Fruit fly (Drosophila melanogaster) whole organism, embryonic: ENCODE measurements around the gene CG15625.

Experiments used
- CG10431 ChIP-seq: fragments of 200-800 bp; sonication (Bioruptor generic); optimal IDR thresholded peaks from 3 replicates; lab custom pipeline; 2018; ENCODE audit warnings: missing biosample characterization, mild to moderate bottlenecking, missing genetic modification characterization
- CG10565 ChIP-seq: fragments of 200-800 bp; sonication (Bioruptor generic); optimal IDR thresholded peaks from 3 replicates; lab custom pipeline; 2016; ENCODE audit warnings: missing biosample characterization, mild to moderate bottlenecking, missing genetic modification characterization
- CG11723 ChIP-seq: fragments of 200-800 bp; sonication (Bioruptor generic); optimal IDR thresholded peaks from 2 replicates; lab custom pipeline; 2017; ENCODE audit warnings: missing biosample characterization, mild to moderate bottlenecking, missing genetic modification characterization
- CG12391 ChIP-seq: fragments of 200-800 bp; sonication (Bioruptor generic); optimal IDR thresholded peaks from 3 replicates; lab custom pipeline; 2018; ENCODE audit warnings: missing biosample characterization, mild to moderate bottlenecking, missing genetic modification characterization, moderate library complexity
- CG14965 ChIP-seq: fragments of 200-800 bp; sonication (Bioruptor generic); optimal IDR thresholded peaks from 2 replicates; lab custom pipeline; 2016; ENCODE audit warnings: missing biosample characterization, missing genetic modification characterization, borderline replicate concordance
- CG15073 ChIP-seq: fragments of 200-800 bp; sonication (Bioruptor generic); optimal IDR thresholded peaks from 2 replicates; lab custom pipeline; 2016; ENCODE audit warnings: missing biosample characterization, missing genetic modification characterization
- CG15479 ChIP-seq: fragments of 200-800 bp; sonication (Bioruptor generic); optimal IDR thresholded peaks from 3 replicates; lab custom pipeline; 2019; ENCODE audit warnings: missing biosample characterization, mild to moderate bottlenecking, missing genetic modification characterization, moderate library complexity
- CG17829 ChIP-seq: fragments of 200-800 bp; optimal IDR thresholded peaks from 2 replicates; lab custom pipeline; 2019; ENCODE audit warnings: missing biosample characterization, mild to moderate bottlenecking, missing genetic modification characterization, moderate library complexity
- CG17912 ChIP-seq: fragments of 200-800 bp; sonication (Bioruptor generic); optimal IDR thresholded peaks from 2 replicates; lab custom pipeline; 2018; ENCODE audit warnings: missing biosample characterization, mild to moderate bottlenecking, missing genetic modification characterization
- CG2712 ChIP-seq: fragments of 200-800 bp; optimal IDR thresholded peaks from 3 replicates; lab custom pipeline; 2019; ENCODE audit warnings: missing biosample characterization, mild to moderate bottlenecking, missing genetic modification characterization, moderate library complexity
- CG2875 ChIP-seq: fragments of 200-800 bp; sonication (Bioruptor generic); optimal IDR thresholded peaks from 2 replicates; lab custom pipeline; 2017; ENCODE audit warnings: missing biosample characterization, mild to moderate bottlenecking, missing genetic modification characterization, missing genetic modification reagents
- CG34224 ChIP-seq: fragments of 200-800 bp; sonication (Bioruptor generic); IDR thresholded peaks from 3 replicates; pipeline ENCODE4 v1.3.6; 2022; ENCODE audit warnings: missing biosample characterization, missing genetic modification characterization; ENCODE audit not compliant: partially characterized antibody
- CG34376 ChIP-seq: fragments of 200-800 bp; sonication (Bioruptor generic); optimal IDR thresholded peaks from 2 replicates; lab custom pipeline; 2018; ENCODE audit warnings: missing biosample characterization, mild to moderate bottlenecking, missing genetic modification characterization
- CG3726 ChIP-seq: fragments of 200-800 bp; sonication (Bioruptor generic); IDR thresholded peaks from 3 replicates; pipeline ENCODE4, ENCODE4 v1.3.6; 2022; ENCODE audit warnings: missing biosample characterization, missing genetic modification characterization
- CG3847 ChIP-seq: fragments of 200-800 bp; sonication (Bioruptor generic); IDR thresholded peaks from 2 replicates; pipeline ENCODE4 v1.3.6; 2022; ENCODE audit warnings: missing biosample characterization, missing genetic modification characterization
- CG4617 ChIP-seq: fragments of 200-800 bp; sonication (Bioruptor generic); optimal IDR thresholded peaks from 3 replicates; lab custom pipeline; 2016; ENCODE audit warnings: missing biosample characterization, missing genetic modification characterization, borderline replicate concordance
- CG7963 ChIP-seq: fragments of 200-800 bp; sonication (Bioruptor generic); IDR thresholded peaks from 3 replicates; pipeline ENCODE4 v1.3.6; 2022; ENCODE audit warnings: missing biosample characterization, missing genetic modification characterization; ENCODE audit not compliant: partially characterized antibody
- CG9727 ChIP-seq: fragments of 200-800 bp; sonication (Bioruptor generic); optimal IDR thresholded peaks from 3 replicates; lab custom pipeline; 2017; ENCODE audit warnings: missing biosample characterization, mild to moderate bottlenecking, missing genetic modification characterization
- CG9817 ChIP-seq: fragments of 200-800 bp; sonication (Bioruptor generic); optimal IDR thresholded peaks from 2 replicates; lab custom pipeline; 2018; ENCODE audit warnings: missing biosample characterization, mild to moderate bottlenecking, missing genetic modification characterization, moderate library complexity
- Camta ChIP-seq: fragments of 200-800 bp; sonication (Bioruptor generic); optimal IDR thresholded peaks from 2 replicates; lab custom pipeline; 2016; ENCODE audit warnings: missing biosample characterization, missing genetic modification characterization
- Dad ChIP-seq: fragments of 200-800 bp; sonication (Bioruptor generic); optimal IDR thresholded peaks from 3 replicates; lab custom pipeline; 2016; ENCODE audit warnings: missing biosample characterization, missing genetic modification characterization
- Dbx ChIP-seq: fragments of 200-800 bp; sonication (Bioruptor generic); IDR thresholded peaks from 3 replicates; pipeline ENCODE4 v1.3.6; 2022; ENCODE audit warnings: missing biosample characterization, missing genetic modification characterization
- Deaf1 ChIP-seq: fragments of 200-800 bp; optimal IDR thresholded peaks from 3 replicates; lab custom pipeline; 2019; ENCODE audit warnings: missing biosample characterization, mild to moderate bottlenecking, missing genetic modification characterization, moderate library complexity
- ERR ChIP-seq: fragments of 200-800 bp; sonication (Bioruptor generic); optimal IDR thresholded peaks from 2 replicates; lab custom pipeline; 2016; ENCODE audit warnings: missing biosample characterization, missing genetic modification characterization
- Hey ChIP-seq: fragments of 200-800 bp; sonication (Bioruptor generic); optimal IDR thresholded peaks from 3 replicates; lab custom pipeline; 2018; ENCODE audit warnings: missing biosample characterization, mild to moderate bottlenecking, missing genetic modification characterization
- Lim3 ChIP-seq: fragments of 200-800 bp; sonication (Bioruptor generic); IDR thresholded peaks from 2 replicates; pipeline ENCODE4 v1.3.6; 2022; ENCODE audit warnings: missing biosample characterization, missing genetic modification characterization
- MBD-R2 ChIP-seq: fragments of 200-800 bp; sonication (Bioruptor generic); IDR thresholded peaks from 2 replicates; pipeline ENCODE4 v1.3.6; 2022; ENCODE audit warnings: missing biosample characterization, missing genetic modification characterization
- TFAM ChIP-seq: fragments of 200-800 bp; sonication (Bioruptor generic); optimal IDR thresholded peaks from 2 replicates; lab custom pipeline; 2017; ENCODE audit warnings: missing biosample characterization, missing genetic modification characterization, inconsistent platforms
- cato ChIP-seq: fragments of 200-800 bp; sonication (Bioruptor generic); optimal IDR thresholded peaks from 2 replicates; lab custom pipeline; 2016; ENCODE audit warnings: missing biosample characterization, missing genetic modification characterization, borderline replicate concordance
- chm ChIP-seq: fragments of 200-800 bp; sonication (Bioruptor generic); IDR thresholded peaks from 2 replicates; pipeline ENCODE4 v1.3.6; 2022; ENCODE audit warnings: missing biosample characterization, missing genetic modification characterization
- crc ChIP-seq: fragments of 200-800 bp; sonication (Bioruptor generic); optimal IDR thresholded peaks from 2 replicates; lab custom pipeline; 2016; ENCODE audit warnings: missing biosample characterization, missing genetic modification characterization
- dati ChIP-seq: fragments of 200-800 bp; sonication (Bioruptor generic); IDR thresholded peaks from 2 replicates; pipeline ENCODE4 v1.3.6; 2022; ENCODE audit warnings: missing biosample characterization, missing genetic modification characterization
- dm ChIP-seq: fragments of 200-800 bp; sonication (Bioruptor generic); optimal IDR thresholded peaks from 3 replicates; lab custom pipeline; 2016; ENCODE audit warnings: missing biosample characterization, missing genetic modification characterization
- dpn ChIP-seq, 2 experiments: fragments of 200-800 bp; sonication (Bioruptor generic); optimal IDR thresholded peaks; 3 replicates each; lab custom pipeline; 2016; ENCODE audit warnings: missing biosample characterization in 2 of 2, missing genetic modification characterization in 2 of 2
- emc ChIP-seq: fragments of 200-800 bp; sonication (Bioruptor generic); optimal IDR thresholded peaks from 2 replicates; lab custom pipeline; 2016; ENCODE audit warnings: missing biosample characterization, missing genetic modification characterization
- eyg ChIP-seq: fragments of 200-800 bp; sonication (Bioruptor generic); optimal IDR thresholded peaks from 3 replicates; lab custom pipeline; 2016; ENCODE audit warnings: missing biosample characterization, missing genetic modification characterization
- grn ChIP-seq: fragments of 200-800 bp; sonication (Bioruptor generic); optimal IDR thresholded peaks from 3 replicates; lab custom pipeline; 2017; ENCODE audit warnings: missing biosample characterization, missing genetic modification characterization
- jigr1 ChIP-seq: fragments of 200-800 bp; sonication (Bioruptor generic); IDR thresholded peaks from 3 replicates; pipeline ENCODE4 v1.3.6; 2022; ENCODE audit warnings: missing biosample characterization, missing genetic modification characterization
- lola ChIP-seq, 3 experiments: fragments of >200 bp in 2 of 3; fragments of 200-800 bp in 1 of 3; sonication (Bioruptor generic) in 1 of 3; optimal IDR thresholded peaks; 2 replicates each; lab custom pipeline; 2017 to 2019; ENCODE audit warnings: missing biosample characterization in 3 of 3, missing genetic modification characterization in 3 of 3, mild to moderate bottlenecking in 1 of 3, moderate library complexity in 1 of 3
- maf-S ChIP-seq: fragments of 200-800 bp; sonication (Bioruptor generic); optimal IDR thresholded peaks from 2 replicates; lab custom pipeline; 2016; ENCODE audit warnings: missing biosample characterization, missing genetic modification characterization
- nerfin-1 ChIP-seq: fragments of 200-800 bp; sonication (Bioruptor generic); optimal IDR thresholded peaks from 3 replicates; lab custom pipeline; 2019; ENCODE audit warnings: missing biosample characterization, mild to moderate bottlenecking, missing genetic modification characterization, moderate library complexity
- ranshi ChIP-seq: fragments of 200-800 bp; sonication (Bioruptor generic); IDR thresholded peaks from 2 replicates; pipeline ENCODE4 v1.3.6; 2022; ENCODE audit warnings: missing biosample characterization, missing genetic modification characterization
- row ChIP-seq: fragments of 200-800 bp; sonication (Bioruptor generic); IDR thresholded peaks from 3 replicates; pipeline ENCODE4 v1.3.6; 2022; ENCODE audit warnings: missing biosample characterization, missing genetic modification characterization
- scrt ChIP-seq: fragments of 200-800 bp; sonication (Bioruptor generic); optimal IDR thresholded peaks from 2 replicates; lab custom pipeline; 2018; ENCODE audit warnings: missing biosample characterization, mild to moderate bottlenecking, missing genetic modification characterization, moderate library complexity
- slou ChIP-seq: fragments of 200-800 bp; sonication (Bioruptor generic); optimal IDR thresholded peaks from 3 replicates; lab custom pipeline; 2016; ENCODE audit warnings: missing biosample characterization, missing genetic modification characterization
- tap ChIP-seq: fragments of 200-800 bp; optimal IDR thresholded peaks from 3 replicates; lab custom pipeline; 2019; ENCODE audit warnings: missing biosample characterization, mild to moderate bottlenecking, missing genetic modification characterization, moderate library complexity
- twi ChIP-seq: fragments of 200-800 bp; optimal IDR thresholded peaks from 2 replicates; lab custom pipeline; 2019; ENCODE audit warnings: missing biosample characterization, mild to moderate bottlenecking, missing genetic modification characterization, moderate library complexity
- unc-4 ChIP-seq: fragments of 200-800 bp; sonication (Bioruptor generic); IDR thresholded peaks from 2 replicates; pipeline ENCODE4 v1.3.6; 2022; ENCODE audit warnings: missing biosample characterization, missing genetic modification characterization; ENCODE audit not compliant: partially characterized antibody
- vfl ChIP-seq: fragments of 200-800 bp; sonication (Bioruptor generic); optimal IDR thresholded peaks from 2 replicates; lab custom pipeline; 2016; ENCODE audit warnings: missing biosample characterization, missing genetic modification characterization
- vnd ChIP-seq: fragments of 200-800 bp; sonication (Bioruptor generic); IDR thresholded peaks from 3 replicates; pipeline ENCODE4 v1.3.6; 2022; ENCODE audit warnings: missing biosample characterization, missing genetic modification characterization; ENCODE audit not compliant: partially characterized antibody

CG15625 gene

DNA sequence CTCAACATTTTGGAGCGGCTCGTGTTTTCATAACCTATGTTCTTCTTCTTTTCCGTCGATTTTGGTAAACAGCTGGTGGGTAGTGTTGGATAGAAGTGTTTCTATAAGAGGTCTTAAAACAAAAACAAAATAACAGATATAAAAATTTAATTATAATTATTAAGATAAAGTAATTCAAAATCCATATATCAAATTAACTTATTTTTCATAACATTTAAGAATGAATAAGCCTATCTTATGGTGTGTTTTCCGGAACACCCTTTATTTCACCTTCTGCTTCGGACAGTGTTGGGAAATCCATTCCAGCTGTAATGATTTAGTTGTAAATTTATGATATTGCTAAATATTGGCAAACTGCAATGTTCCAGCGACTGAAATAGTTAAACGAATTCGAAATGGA lies 39.4 kb upstream of the CG15625 start, which contains the start of the genes mRpS2 and Mon1 (continued):
- TF ChIP-seq MBD-R2 (GFP tag; lab: Robert Waterston, UW) (peak; percentile 99), CG7963 (GFP tag; lab: Robert Waterston, UW) (no peak), grn (GFP tag; lab: Kevin White, UChicago) (peak; percentile 28), scrt (GFP tag; lab: Kevin White, UChicago) (peak; percentile 88), CG4617 (GFP tag; lab: Kevin White, UChicago) (peak; percentile 93), maf-S (GFP tag; lab: Kevin White, UChicago) (peak; percentile 82), dati (GFP tag; lab: Robert Waterston, UW) (peak; percentile 92), CG17829 (tag; lab: Kevin White, UChicago) (peak; percentile 97), CG15479 (GFP tag; lab: Kevin White, UChicago) (no peak), unc-4 (peak; percentile 36; the same call in 1 of the 2 replicates), crc (peak; percentile 24), cato (GFP tag; lab: Kevin White, UChicago) (peak; percentile 83), CG34224 (GFP tag; lab: Robert Waterston, UW) (peak; percentile 23; the same call in 2 of the 3 replicates), Deaf1 (tag; lab: Kevin White, UChicago) (peak; percentile 72), jigr1 (GFP tag; lab: Robert Waterston, UW) (peak; percentile 77), Dbx (GFP tag; lab: Robert Waterston, UW) (peak; percentile 97), ERR (GFP tag; lab: Kevin White, UChicago) (peak; percentile 78), CG17912 (peak; percentile 39), vnd (no peak), CG11723 (peak; percentile 84), CG2875 (peak; percentile 83), ranshi (GFP tag; lab: Robert Waterston, UW) (peak; percentile 96), CG10431 (GFP tag; lab: Kevin White, UChicago) (peak; percentile 56), CG14965 (GFP tag; lab: Kevin White, UChicago) (no peak), vfl (GFP tag; lab: Kevin White, UChicago) (peak; percentile 79), Camta (GFP tag; lab: Kevin White, UChicago) (peak; percentile 75), chm (GFP tag; lab: Robert Waterston, UW) (peak; percentile 71), CG10565 (GFP tag; lab: Kevin White, UChicago) (peak; percentile 3), tap (peak; percentile 94), Lim3 (peak; percentile 77), dm (GFP tag; lab: Kevin White, UChicago) (peak; percentile 57), nerfin-1 (tag; lab: Kevin White, UChicago) (peak; percentile 89), CG12391 (peak; percentile 98), CG3726 (GFP tag; lab: Robert Waterston, UW) (peak; percentile 88), Hey (tag; lab: Kevin White, UChicago) (no peak), slou (GFP tag; lab: Kevin White, UChicago) (peak; percentile 90), CG9817 (tag; lab: Kevin White, UChicago) (peak; percentile 94), CG9727 (GFP tag; lab: Kevin White, UChicago) (peak; percentile 93), CG2712 (tag; lab: Kevin White, UChicago) (peak; percentile 97), CG3847 (GFP tag; lab: Robert Waterston, UW) (peak; percentile 96), eyg (GFP tag; lab: Kevin White, UChicago) (peak; percentile 18), CG34376 (GFP tag; lab: Kevin White, UChicago) (peak; percentile 73), dpn (GFP tag; optimal IDR thresholded peaks at IDR 0.05; lab: Kevin White, UChicago) (peak; percentile 85 to 96), twi (tag; lab: Kevin White, UChicago) (peak; percentile 81), row (GFP tag; lab: Robert Waterston, UW) (peak; percentile 96), lola (GFP tag; optimal IDR thresholded peaks at IDR 0.05; lab: Kevin White, UChicago) (peak in 1 of 3 experiments; percentile 94), CG15073 (GFP tag; lab: Kevin White, UChicago) (peak; percentile 63), TFAM (GFP tag; lab: Kevin White, UChicago) (peak; percentile 18), emc (peak; percentile 63), Dad (GFP tag; lab: Kevin White, UChicago) (peak; percentile 73)
